Worm (Caenorhabditis elegans): Measurements from ENCODE around the gene nlp-30.

nlp-30 gene

ce11 chrV:3968929-3969328, 12.9 kb upstream of the nlp-30 start:
- TF ChIP-seq ceh-82 (tag; optimal IDR thresholded peaks at IDR 0.05): no peak
- no peak for TF ChIP-seq mef-2 (tag; optimal IDR thresholded peaks at IDR 0.05)
- TF ChIP-seq ceh-63 (GFP tag; optimal IDR thresholded peaks at IDR 0.05): no peak
- TF ChIP-seq pag-3 (tag; optimal IDR thresholded peaks at IDR 0.05; ENCODE audit: borderline replicate concordance, insufficient read depth): no peak
- no peak for TF ChIP-seq mep-1 (tag; optimal IDR thresholded peaks at IDR 0.05)
- TF ChIP-seq efl-1 (optimal IDR thresholded peaks at IDR 0.05): no peak
- TF ChIP-seq efl-1 (GFP tag; optimal IDR thresholded peaks at IDR 0.05 in 1 of 2): no peak
- TF ChIP-seq sptf-1 (tag; optimal IDR thresholded peaks at IDR 0.05): no peak
- TF ChIP-seq nhr-12 (tag; optimal IDR thresholded peaks at IDR 0.05): no peak
- TF ChIP-seq ama-1 (optimal IDR thresholded peaks at IDR 0.05): no peak
- no peak for TF ChIP-seq lin-15B (tag; optimal IDR thresholded peaks at IDR 0.05)
- TF ChIP-seq nhr-84 (tag; optimal IDR thresholded peaks at IDR 0.05): no peak
- TF ChIP-seq blmp-1 (tag; optimal IDR thresholded peaks at IDR 0.05): no peak
- TF ChIP-seq unc-86 (tag; optimal IDR thresholded peaks at IDR 0.05): no peak
- TF ChIP-seq elt-3 (tag; optimal IDR thresholded peaks at IDR 0.05): no peak
- no peak for TF ChIP-seq alr-1 (tag; optimal IDR thresholded peaks at IDR 0.05; ENCODE audit: borderline replicate concordance)

ce11 chrV:3969664-3970063, 12.1 kb upstream of the nlp-30 start:
- TF ChIP-seq nhr-20 (tag; optimal IDR thresholded peaks at IDR 0.05): peak; percentile 44
- no peak for TF ChIP-seq ztf-4 (tag; optimal IDR thresholded peaks at IDR 0.05)
- no peak for TF ChIP-seq nhr-28 (tag; optimal IDR thresholded peaks at IDR 0.05)
- no peak for TF ChIP-seq nhr-47 (tag; optimal IDR thresholded peaks at IDR 0.05)
- peak; percentile 50 for TF ChIP-seq elt-2 (tag; optimal IDR thresholded peaks at IDR 0.05)
- TF ChIP-seq C04F5.9 (tag; optimal IDR thresholded peaks at IDR 0.05): no peak
- TF ChIP-seq lin-35 (GFP tag; optimal IDR thresholded peaks at IDR 0.05): peak in 1 of 2 experiments; percentile 2

ce11 chrV:3970410-3970809, 11.4 kb upstream of the nlp-30 start, which contains the start of gene cyp-34A9:
cyp-34A9 (minus strand) TSS chrV:3970540.
- TF ChIP-seq nhr-90 (tag; optimal IDR thresholded peaks at IDR 0.05; ENCODE audit: poor library complexity) (peak; percentile 8), unc-98 (GFP tag; IDR thresholded peaks at IDR 0.05) (no peak), unc-86 (tag; optimal IDR thresholded peaks at IDR 0.05) (no peak), fkh-10 (GFP tag; optimal IDR thresholded peaks at IDR 0.05) (no peak), C16A3.4 (tag; optimal IDR thresholded peaks at IDR 0.05) (no peak), ztf-11 (tag; optimal IDR thresholded peaks at IDR 0.05) (no peak), alr-1 (tag; optimal IDR thresholded peaks at IDR 0.05; ENCODE audit: borderline replicate concordance) (no peak), nhr-237 (tag; optimal IDR thresholded peaks at IDR 0.05) (no peak), egl-13 (tag; optimal IDR thresholded peaks at IDR 0.05) (no peak), nhr-20 (tag; optimal IDR thresholded peaks at IDR 0.05) (peak; percentile 69), lin-35 (GFP tag; optimal IDR thresholded peaks at IDR 0.05) (peak in 1 of 2 experiments; percentile 14), ceh-82 (tag; optimal IDR thresholded peaks at IDR 0.05) (no peak), aha-1 (tag; optimal IDR thresholded peaks at IDR 0.05) (no peak), C34B4.2 (tag; optimal IDR thresholded peaks at IDR 0.05) (no peak), fkh-4 (tag; optimal IDR thresholded peaks at IDR 0.05; ENCODE audit: borderline replicate concordance) (no peak), F16B12.6 (tag; optimal IDR thresholded peaks at IDR 0.05) (no peak), hlh-17 (GFP tag; optimal IDR thresholded peaks at IDR 0.05; ENCODE audit: borderline replicate concordance) (no peak), lin-39 (tag; optimal IDR thresholded peaks at IDR 0.05) (no peak), sup-37 (GFP tag; optimal IDR thresholded peaks at IDR 0.05) (no peak), ceh-90 (tag; optimal IDR thresholded peaks at IDR 0.05) (no peak), snu-23 (GFP tag; optimal IDR thresholded peaks at IDR 0.05) (no peak), blmp-1 (tag; optimal IDR thresholded peaks at IDR 0.05) (no peak), grh-1 (GFP tag; IDR thresholded peaks at IDR 0.05) (no peak), pax-3 (tag; optimal IDR thresholded peaks at IDR 0.05) (no peak), lir-3 (tag; optimal IDR thresholded peaks at IDR 0.05; ENCODE audit: poor library complexity) (no peak), lsy-2 (tag; optimal IDR thresholded peaks at IDR 0.05) (no peak), zag-1 (tag; optimal IDR thresholded peaks at IDR 0.05) (no peak), skn-1 (tag; optimal IDR thresholded peaks at IDR 0.05) (no peak), snpc-4 (tag; optimal IDR thresholded peaks at IDR 0.05) (no peak), mep-1 (tag; optimal IDR thresholded peaks at IDR 0.05) (no peak), mab-9 (GFP tag; IDR thresholded peaks at IDR 0.05) (no peak), ets-5 (GFP tag; IDR thresholded peaks at IDR 0.05) (no peak), mdl-1 (tag; optimal IDR thresholded peaks at IDR 0.05) (no peak), tbx-2 (tag; optimal IDR thresholded peaks at IDR 0.05) (no peak), xbp-1 (tag; optimal IDR thresholded peaks at IDR 0.05) (no peak)
